Fruit fly (Drosophila melanogaster) whole organism, wandering third instar larva: ENCODE data around the gene asun.

Experiments used
- Dfd ChIP-seq: fragments of >200 bp; optimal IDR thresholded peaks from 2 replicates; lab custom pipeline; 2017; ENCODE audit warnings: missing biosample characterization, missing genetic modification characterization
- Jra ChIP-seq: sonication (Bioruptor generic); optimal IDR thresholded peaks from 2 replicates; lab custom pipeline; 2016; ENCODE audit warnings: missing biosample characterization, missing genetic modification characterization
- Mio ChIP-seq: sonication (Bioruptor generic); optimal IDR thresholded peaks from 2 replicates; lab custom pipeline; 2016; ENCODE audit warnings: missing biosample characterization, missing genetic modification characterization

dm6 chr3R:16266712-16267111 lies 2.6 kb downstream of the asun start, which contains the start of gene Mst89B:
- TF ChIP-seq Mio (GFP tag; lab: Kevin White, UChicago) (no peak), Jra (GFP tag; lab: Kevin White, UChicago) (no peak), Dfd (no peak)
